Fruit fly (Drosophila melanogaster) whole organism, embryonic: ENCODE data around the gene Mec2.

Experiments
- Aef1 ChIP-seq: fragments of 200-800 bp; sonication (Bioruptor generic); IDR thresholded peaks from 3 replicates; pipeline ENCODE4 v1.3.6; 2022; ENCODE audit warnings: missing biosample characterization, missing genetic modification characterization
- B-H1 ChIP-seq: fragments of 200-800 bp; sonication (Bioruptor generic); IDR thresholded peaks from 3 replicates; pipeline ENCODE4 v1.3.6; 2022; ENCODE audit warnings: missing biosample characterization, missing genetic modification characterization
- Blimp-1 ChIP-seq: fragments of 200-800 bp; sonication (Bioruptor generic); optimal IDR thresholded peaks from 3 replicates; lab custom pipeline; 2018; ENCODE audit warnings: missing biosample characterization, missing genetic modification characterization, mild to moderate bottlenecking, moderate library complexity, missing genetic modification reagents
- CG10543 ChIP-seq: fragments of 200-800 bp; sonication (Bioruptor generic); optimal IDR thresholded peaks from 3 replicates; lab custom pipeline; 2017; ENCODE audit warnings: missing biosample characterization, mild to moderate bottlenecking, missing genetic modification characterization, moderate library complexity
- CG11093 ChIP-seq: fragments of 200-800 bp; sonication (Bioruptor generic); IDR thresholded peaks from 3 replicates; pipeline ENCODE4 v1.3.6; 2022; ENCODE audit warnings: missing biosample characterization, missing genetic modification characterization
- CG11723 ChIP-seq: fragments of 200-800 bp; sonication (Bioruptor generic); optimal IDR thresholded peaks from 2 replicates; lab custom pipeline; 2017; ENCODE audit warnings: missing biosample characterization, mild to moderate bottlenecking, missing genetic modification characterization
- CG13424 ChIP-seq: fragments of 200-800 bp; sonication (Bioruptor generic); optimal IDR thresholded peaks from 2 replicates; lab custom pipeline; 2019; ENCODE audit warnings: missing biosample characterization, mild to moderate bottlenecking, missing genetic modification characterization, moderate library complexity
- CG1529 ChIP-seq: fragments of 200-800 bp; sonication (Bioruptor generic); optimal IDR thresholded peaks from 3 replicates; lab custom pipeline; 2018; ENCODE audit warnings: missing biosample characterization, missing genetic modification characterization
- CG15514 ChIP-seq: fragments of 200-800 bp; sonication (Bioruptor generic); optimal IDR thresholded peaks from 3 replicates; lab custom pipeline; 2017; ENCODE audit warnings: missing biosample characterization, missing genetic modification characterization, mild to moderate bottlenecking, moderate library complexity, missing genetic modification reagents
- CG1647 ChIP-seq: fragments of 200-800 bp; sonication (Bioruptor generic); optimal IDR thresholded peaks from 3 replicates; lab custom pipeline; 2016; ENCODE audit warnings: missing biosample characterization, missing genetic modification characterization
- CG16813 ChIP-seq: fragments of 200-800 bp; sonication (Bioruptor generic); IDR thresholded peaks from 3 replicates; pipeline ENCODE4 v1.3.6; 2022; ENCODE audit warnings: missing biosample characterization, missing genetic modification characterization; ENCODE audit not compliant: partially characterized antibody
- CG16815 ChIP-seq: fragments of 200-800 bp; sonication (Bioruptor generic); optimal IDR thresholded peaks from 3 replicates; lab custom pipeline; 2017; ENCODE audit warnings: missing biosample characterization, mild to moderate bottlenecking, missing genetic modification characterization
- CG17359 ChIP-seq: fragments of 200-800 bp; sonication (Bioruptor generic); optimal IDR thresholded peaks from 3 replicates; lab custom pipeline; 2018; ENCODE audit warnings: missing biosample characterization, mild to moderate bottlenecking, missing genetic modification characterization, moderate library complexity
- CG1832 ChIP-seq: fragments of 200-800 bp; sonication (Bioruptor generic); optimal IDR thresholded peaks from 2 replicates; lab custom pipeline; 2017; ENCODE audit warnings: missing biosample characterization, mild to moderate bottlenecking, missing genetic modification characterization, inconsistent platforms
- CG2120 ChIP-seq: fragments of 200-800 bp; sonication (Bioruptor generic); optimal IDR thresholded peaks from 3 replicates; lab custom pipeline; 2016; ENCODE audit warnings: missing biosample characterization, missing genetic modification characterization
- CG30020 ChIP-seq: fragments of 200-800 bp; optimal IDR thresholded peaks from 2 replicates; lab custom pipeline; 2019; ENCODE audit warnings: missing biosample characterization, mild to moderate bottlenecking, missing genetic modification characterization, moderate library complexity
- CG42726 ChIP-seq: fragments of 200-800 bp; sonication (Bioruptor generic); IDR thresholded peaks from 2 replicates; pipeline ENCODE4 v1.3.6; 2022; ENCODE audit warnings: missing biosample characterization, missing genetic modification characterization; ENCODE audit not compliant: partially characterized antibody
- CG7372 ChIP-seq: fragments of 200-800 bp; sonication (Bioruptor generic); IDR thresholded peaks from 2 replicates; pipeline ENCODE4 v1.3.6; 2022; ENCODE audit warnings: missing biosample characterization, missing genetic modification characterization
- CG7556 ChIP-seq: fragments of 200-800 bp; sonication (Bioruptor generic); optimal IDR thresholded peaks from 2 replicates; lab custom pipeline; 2017; ENCODE audit warnings: missing biosample characterization, mild to moderate bottlenecking, missing genetic modification characterization
- CG7745 ChIP-seq: fragments of 200-800 bp; sonication (Bioruptor generic); optimal IDR thresholded peaks from 2 replicates; lab custom pipeline; 2018; ENCODE audit warnings: missing biosample characterization, mild to moderate bottlenecking, missing genetic modification characterization, moderate library complexity
- CG9797 ChIP-seq: fragments of 200-800 bp; sonication (Bioruptor generic); optimal IDR thresholded peaks from 3 replicates; lab custom pipeline; 2018; ENCODE audit warnings: missing biosample characterization, mild to moderate bottlenecking, missing genetic modification characterization
- CHES-1-like ChIP-seq: fragments of 200-800 bp; sonication (Bioruptor generic); optimal IDR thresholded peaks from 2 replicates; lab custom pipeline; 2016; ENCODE audit warnings: missing biosample characterization, missing genetic modification characterization
- Camta ChIP-seq: fragments of 200-800 bp; sonication (Bioruptor generic); optimal IDR thresholded peaks from 2 replicates; lab custom pipeline; 2016; ENCODE audit warnings: missing biosample characterization, missing genetic modification characterization
- Chrac-16 ChIP-seq: fragments of 200-800 bp; sonication (Bioruptor generic); optimal IDR thresholded peaks from 3 replicates; lab custom pipeline; 2016; ENCODE audit warnings: missing biosample characterization, missing genetic modification characterization
- CrebB ChIP-seq: fragments of 200-800 bp; sonication (Bioruptor generic); optimal IDR thresholded peaks from 3 replicates; lab custom pipeline; 2018; ENCODE audit warnings: missing biosample characterization, mild to moderate bottlenecking, missing genetic modification characterization
- Dek ChIP-seq: fragments of 200-800 bp; sonication (Bioruptor generic); optimal IDR thresholded peaks from 3 replicates; lab custom pipeline; 2019; ENCODE audit warnings: missing biosample characterization, mild to moderate bottlenecking, missing genetic modification characterization, moderate library complexity
- Ets65A ChIP-seq: fragments of 200-800 bp; sonication (Bioruptor generic); peaks from one replicate; lab custom pipeline; 2016; ENCODE audit warnings: missing biosample characterization, missing genetic modification characterization
- HHEX ChIP-seq: fragments of 200-800 bp; sonication (Bioruptor generic); optimal IDR thresholded peaks from 3 replicates; lab custom pipeline; 2017; ENCODE audit warnings: missing biosample characterization, mild to moderate bottlenecking, missing genetic modification characterization, missing genetic modification reagents
- HLHmδ ChIP-seq: fragments of 200-800 bp; sonication (Bioruptor generic); optimal IDR thresholded peaks from 2 replicates; lab custom pipeline; 2018; ENCODE audit warnings: missing biosample characterization, mild to moderate bottlenecking, missing genetic modification characterization, moderate library complexity
- Hr51 ChIP-seq, 2 experiments: fragments of 200-800 bp; sonication (Bioruptor generic); optimal IDR thresholded peaks; 2 replicates in 1 of 2; 3 replicates in 1 of 2; lab custom pipeline; 2016 to 2018; ENCODE audit warnings: missing biosample characterization in 2 of 2, missing genetic modification characterization in 2 of 2, mild to moderate bottlenecking in 1 of 2, moderate library complexity in 1 of 2
- NC2α ChIP-seq: fragments of 200-800 bp; sonication (Bioruptor generic); optimal IDR thresholded peaks from 2 replicates; lab custom pipeline; 2016; ENCODE audit warnings: missing biosample characterization, missing genetic modification characterization
- Opbp ChIP-seq: fragments of 200-800 bp; sonication (Bioruptor generic); IDR thresholded peaks from 3 replicates; pipeline ENCODE4 v1.3.6; 2022; ENCODE audit warnings: missing biosample characterization, missing genetic modification characterization; ENCODE audit not compliant: partially characterized antibody
- Rx ChIP-seq: fragments of 200-800 bp; sonication (Bioruptor generic); IDR thresholded peaks from 2 replicates; pipeline ENCODE4 v1.3.6; 2022; ENCODE audit warnings: missing biosample characterization, missing genetic modification characterization
- Sin3A ChIP-seq: fragments of >200 bp; optimal IDR thresholded peaks from 2 replicates; lab custom pipeline; 2018
- Taf1 ChIP-seq: fragments of 200-800 bp; sonication (Bioruptor generic); IDR thresholded peaks from 2 replicates; pipeline ENCODE4 v1.3.6; 2022; ENCODE audit warnings: missing biosample characterization, missing genetic modification characterization
- Xrp1 ChIP-seq: fragments of 200-800 bp; sonication (Bioruptor generic); IDR thresholded peaks from 2 replicates; pipeline ENCODE4 v1.3.6; 2022; ENCODE audit warnings: missing biosample characterization, missing genetic modification characterization
- croc ChIP-seq: fragments of 200-800 bp; sonication (Bioruptor generic); conservative IDR thresholded peaks from 3 replicates; pipeline ENCODE4 v1.3.6; 2022; ENCODE audit warnings: missing biosample characterization, missing genetic modification characterization
- dysf ChIP-seq: fragments of 200-800 bp; sonication (Bioruptor generic); IDR thresholded peaks from 3 replicates; pipeline ENCODE4 v1.3.6; 2022; ENCODE audit warnings: missing biosample characterization, missing genetic modification characterization
- gro ChIP-seq: fragments of 200-800 bp; sonication (Bioruptor generic); optimal IDR thresholded peaks from 2 replicates; lab custom pipeline; 2016; ENCODE audit warnings: missing biosample characterization, missing genetic modification characterization
- lbe ChIP-seq: fragments of 200-800 bp; sonication (Bioruptor generic); optimal IDR thresholded peaks from 2 replicates; lab custom pipeline; 2016; ENCODE audit warnings: missing biosample characterization, mild to moderate bottlenecking, missing genetic modification characterization
- lov ChIP-seq, 2 experiments: fragments of 200-800 bp in 1 of 2; fragments of >200 bp in 1 of 2; sonication (Bioruptor generic) in 1 of 2; IDR thresholded peaks in 1 of 2; optimal IDR thresholded peaks in 1 of 2; 2 replicates in 1 of 2; 3 replicates in 1 of 2; pipeline versions ENCODE4 v1.3.6 to Lab custom; 2017 to 2022; ENCODE audit warnings: missing biosample characterization in 1 of 2, missing genetic modification characterization in 1 of 2
- mirr ChIP-seq: fragments of 200-800 bp; sonication (Bioruptor generic); optimal IDR thresholded peaks from 3 replicates; lab custom pipeline; 2018; ENCODE audit warnings: missing biosample characterization, mild to moderate bottlenecking, missing genetic modification characterization
- otp ChIP-seq: fragments of 200-800 bp; sonication (Bioruptor generic); IDR thresholded peaks from 3 replicates; pipeline ENCODE4, ENCODE4 v1.3.6; 2022; ENCODE audit warnings: missing biosample characterization, missing genetic modification characterization
- rib ChIP-seq: fragments of 200-800 bp; sonication (Bioruptor generic); IDR thresholded peaks from 2 replicates; pipeline ENCODE4 v1.3.6; 2022; ENCODE audit warnings: missing biosample characterization, missing genetic modification characterization
- sim ChIP-seq: fragments of 200-800 bp; sonication (Bioruptor generic); IDR thresholded peaks from 2 replicates; pipeline ENCODE4 v1.3.6; 2022; ENCODE audit warnings: missing biosample characterization, missing genetic modification characterization
- slou ChIP-seq: fragments of 200-800 bp; sonication (Bioruptor generic); optimal IDR thresholded peaks from 3 replicates; lab custom pipeline; 2016; ENCODE audit warnings: missing biosample characterization, missing genetic modification characterization
- so ChIP-seq: fragments of 200-800 bp; sonication (Bioruptor generic); IDR thresholded peaks from 3 replicates; pipeline ENCODE4 v1.3.6; 2022; ENCODE audit warnings: missing biosample characterization, missing genetic modification characterization
- ssp ChIP-seq: fragments of 200-800 bp; sonication (Bioruptor generic); IDR thresholded peaks from 2 replicates; pipeline ENCODE4 v1.3.6; 2022; ENCODE audit warnings: missing biosample characterization, missing genetic modification characterization
- tap ChIP-seq: fragments of 200-800 bp; optimal IDR thresholded peaks from 3 replicates; lab custom pipeline; 2019; ENCODE audit warnings: missing biosample characterization, mild to moderate bottlenecking, missing genetic modification characterization, moderate library complexity
- trh ChIP-seq: fragments of 200-800 bp; sonication (Bioruptor generic); optimal IDR thresholded peaks from 2 replicates; lab custom pipeline; 2016; ENCODE audit warnings: missing biosample characterization, missing genetic modification characterization
- tx ChIP-seq: fragments of 200-800 bp; sonication (Bioruptor generic); optimal IDR thresholded peaks from 2 replicates; lab custom pipeline; 2016; ENCODE audit warnings: missing biosample characterization, missing genetic modification characterization

Mec2 gene

DNA sequence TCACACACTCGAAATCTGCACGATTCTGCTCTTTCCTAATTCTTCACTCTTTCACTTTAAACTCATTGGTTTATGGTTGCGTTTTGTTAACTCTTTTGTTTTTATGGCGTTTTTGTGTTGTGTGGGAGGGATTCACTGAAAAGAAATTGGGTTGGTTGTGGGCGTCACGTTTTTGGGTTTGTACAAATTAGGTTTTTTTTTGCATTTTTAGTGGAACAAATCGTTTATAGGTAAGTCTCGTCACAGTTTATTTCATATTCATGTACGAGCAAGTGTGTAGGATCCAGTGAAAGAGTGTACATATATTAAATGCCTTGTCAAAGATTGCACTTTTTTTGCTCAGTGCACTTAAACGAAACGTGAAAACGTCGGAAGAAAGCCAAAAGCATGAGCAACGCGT, 23.1 kb upstream of the Mec2 start (continued):
- TF ChIP-seq Xrp1 (GFP tag; lab: Robert Waterston, UW) (0 out of 2 replicates have a peak, but pooled peaks have one; percentile 10), Chrac-16 (peak; percentile 50), CG30020 (tag; lab: Kevin White, UChicago) (no peak), CG10543 (no peak), CG7745 (tag; lab: Kevin White, UChicago) (no peak), lbe (GFP tag; lab: Kevin White, UChicago) (peak; percentile 36), CG16813 (GFP tag; lab: Robert Waterston, UW) (no peak), CG1529 (no peak), gro (GFP tag; lab: Kevin White, UChicago) (no peak), Dek (tag; lab: Kevin White, UChicago) (no peak), Sin3A (lab: Kevin White, UChicago) (no peak), CG1832 (no peak), B-H1 (GFP tag; lab: Robert Waterston, UW) (no peak), rib (GFP tag; lab: Robert Waterston, UW) (no peak), sim (GFP tag; lab: Robert Waterston, UW) (no peak), CG7556 (peak; percentile 18), Aef1 (0 out of 3 replicates have a peak, but pooled peaks have one; percentile 17), CG11093 (GFP tag; lab: Robert Waterston, UW) (0 out of 3 replicates have a peak, but pooled peaks have one; percentile 19), CG9797 (GFP tag; lab: Kevin White, UChicago) (no peak), Camta (GFP tag; lab: Kevin White, UChicago) (peak; percentile 34), CG1647 (GFP tag; lab: Kevin White, UChicago) (no peak), CG15514 (GFP tag; lab: Kevin White, UChicago) (no peak), Blimp-1 (peak; percentile 4), ssp (GFP tag; lab: Robert Waterston, UW) (no peak), CG17359 (peak; percentile 43), CG16815 (GFP tag; lab: Kevin White, UChicago) (no peak), CG11723 (no peak), CG2120 (peak; percentile 39), CHES-1-like (GFP tag; lab: Kevin White, UChicago) (peak; percentile 6), dysf (GFP tag; lab: Robert Waterston, UW) (peak; percentile 34; the same call in 2 of the 3 replicates), trh (GFP tag; lab: Kevin White, UChicago) (no peak), tap (tag; lab: Kevin White, UChicago) (no peak), slou (GFP tag; lab: Kevin White, UChicago) (no peak), mirr (GFP tag; lab: Kevin White, UChicago) (no peak), HLHmδ (GFP tag; lab: Kevin White, UChicago) (no peak), lov (optimal IDR thresholded peaks at IDR 0.05; lab: Kevin White, UChicago) (no peak), lov (GFP tag; IDR thresholded peaks at IDR 0.05; lab: Robert Waterston, UW) (no peak), NC2α (GFP tag; lab: Kevin White, UChicago) (no peak), CG42726 (no peak), so (no peak), Rx (no peak), Ets65A (peak; percentile 86), Opbp (GFP tag; lab: Robert Waterston, UW) (no peak), otp (GFP tag; lab: Robert Waterston, UW) (no peak), CG13424 (no peak), tx (no peak), CG7372 (GFP tag; lab: Robert Waterston, UW) (no peak), croc (GFP tag; lab: Robert Waterston, UW) (no peak), Taf1 (no peak), Hr51 (GFP tag; optimal IDR thresholded peaks at IDR 0.05; lab: Kevin White, UChicago) (peak in 1 of 2 experiments; percentile 55), CrebB (no peak), HHEX (GFP tag; lab: Kevin White, UChicago) (peak; percentile 23)
